Worm (Caenorhabditis elegans): ENCODE results near the gene C02F4.5.

The C02F4.5 gene

ce11 chrIV:10524095-10524829 lies at the start of gene C02F4.5:
C02F4.5 (minus strand) TSS chrIV:10524145.
- TF ChIP-seq lin-39 (tag; optimal IDR thresholded peaks at IDR 0.05) (no peak), F13H6.1 (tag; optimal IDR thresholded peaks at IDR 0.05) (peak; percentile 2), skn-1 (tag; optimal IDR thresholded peaks at IDR 0.05) (no peak), unc-62 (GFP tag; optimal IDR thresholded peaks at IDR 0.05) (no peak), lsy-2 (tag; optimal IDR thresholded peaks at IDR 0.05) (peak in 1 of 2 experiments; percentile 36), fos-1 (tag; optimal IDR thresholded peaks at IDR 0.05) (no peak), R02D3.7 (tag; optimal IDR thresholded peaks at IDR 0.05) (no peak), nhr-6 (tag; optimal IDR thresholded peaks at IDR 0.05) (no peak), gmeb-1 (tag; optimal IDR thresholded peaks at IDR 0.05) (no peak), zag-1 (tag; optimal IDR thresholded peaks at IDR 0.05) (peak; percentile 6), ztf-1 (GFP tag; conservative IDR thresholded peaks at IDR 0.05) (no peak), ceh-82 (tag; optimal IDR thresholded peaks at IDR 0.05) (no peak), dmd-4 (tag; optimal IDR thresholded peaks at IDR 0.05) (no peak), peb-1 (tag; optimal IDR thresholded peaks at IDR 0.05) (no peak), Y55F3AM.14 (GFP tag; optimal IDR thresholded peaks at IDR 0.05) (no peak), C34F6.9 (tag; optimal IDR thresholded peaks at IDR 0.05) (peak; percentile 5), nhr-25 (tag; optimal IDR thresholded peaks at IDR 0.05) (no peak), crh-2 (tag; optimal IDR thresholded peaks at IDR 0.05) (peak; percentile 18), mab-5 (tag; optimal IDR thresholded peaks at IDR 0.05) (no peak)

- TF ChIP-seq Y55F3AM.14 (GFP tag; optimal IDR thresholded peaks at IDR 0.05): no peak
- no peak for TF ChIP-seq ztf-11 (tag; optimal IDR thresholded peaks at IDR 0.05)
- no peak for TF ChIP-seq nhr-10 (tag; optimal IDR thresholded peaks at IDR 0.05)
- no peak for TF ChIP-seq nhr-23 (tag; optimal IDR thresholded peaks at IDR 0.05)
- TF ChIP-seq zag-1 (tag; optimal IDR thresholded peaks at IDR 0.05): no peak
- TF ChIP-seq lin-11 (tag; optimal IDR thresholded peaks at IDR 0.05): no peak
- TF ChIP-seq nhr-129 (tag; optimal IDR thresholded peaks at IDR 0.05): no peak
- TF ChIP-seq nhr-77 (tag; optimal IDR thresholded peaks at IDR 0.05): no peak
- TF ChIP-seq ZK546.5 (tag; optimal IDR thresholded peaks at IDR 0.05): no peak
- no peak for TF ChIP-seq C34F6.9 (tag; optimal IDR thresholded peaks at IDR 0.05)
- TF ChIP-seq skn-1 (tag; optimal IDR thresholded peaks at IDR 0.05): no peak
- no peak for TF ChIP-seq peb-1 (tag; optimal IDR thresholded peaks at IDR 0.05)
- no peak for TF ChIP-seq ceh-82 (tag; optimal IDR thresholded peaks at IDR 0.05)
- TF ChIP-seq lin-13 (GFP tag; optimal IDR thresholded peaks at IDR 0.05): no peak
- no peak for TF ChIP-seq nhr-25 (tag; optimal IDR thresholded peaks at IDR 0.05)
- no peak for TF ChIP-seq fos-1 (tag; optimal IDR thresholded peaks at IDR 0.05)
- no peak for TF ChIP-seq elt-1 (tag; optimal IDR thresholded peaks at IDR 0.05)
- no peak for TF ChIP-seq F13H6.1 (tag; optimal IDR thresholded peaks at IDR 0.05)
These were observed 49.5 kb upstream of the C02F4.5 start for ce11 chrIV:10573471-10573870.

- TF ChIP-seq unc-62 (GFP tag; optimal IDR thresholded peaks at IDR 0.05) (no peak), peb-1 (tag; optimal IDR thresholded peaks at IDR 0.05) (no peak), elt-3 (tag; optimal IDR thresholded peaks at IDR 0.05) (no peak), sem-4 (tag; optimal IDR thresholded peaks at IDR 0.05) (no peak), sma-9 (GFP tag; optimal IDR thresholded peaks at IDR 0.05) (no peak), sma-9 (tag; optimal IDR thresholded peaks at IDR 0.05) (no peak), ceh-16 (tag; optimal IDR thresholded peaks at IDR 0.05) (no peak), ama-1 (optimal IDR thresholded peaks at IDR 0.05) (no peak), unc-39 (tag; optimal IDR thresholded peaks at IDR 0.05) (no peak), nhr-21 (tag; optimal IDR thresholded peaks at IDR 0.05) (no peak)
These were observed 47.1 kb upstream of the C02F4.5 start for ce11 chrIV:10571020-10571419.

- TF ChIP-seq fos-1 (tag; optimal IDR thresholded peaks at IDR 0.05) (peak; percentile 4), F13H6.1 (tag; optimal IDR thresholded peaks at IDR 0.05) (no peak), lsy-2 (tag; optimal IDR thresholded peaks at IDR 0.05) (no peak), nhr-237 (tag; optimal IDR thresholded peaks at IDR 0.05) (no peak), sem-4 (tag; optimal IDR thresholded peaks at IDR 0.05) (no peak)
These were observed 46.1 kb upstream of the C02F4.5 start for ce11 chrIV:10570065-10570464.

All from whole organism, L2 larva.